Worm (Caenorhabditis elegans) whole organism, young adult: ENCODE results near the gene ZK795.2.

Experiments used
- F23B12.7 ChIP-seq: sonication (generic microtip); optimal IDR thresholded peaks from 2 replicates; lab custom pipeline; 2017; ENCODE audit warnings: missing genetic modification characterization, mild to moderate bottlenecking, missing compliant biosample characterization, antibody characterized with exemption, moderate library complexity; ENCODE audit not compliant: insufficient read depth
- F33H1.4 ChIP-seq: fragments of 200-800 bp; sonication (Bioruptor generic); IDR thresholded peaks from 2 replicates; pipeline ENCODE4 v1.3.6; 2022; ENCODE audit warnings: missing genetic modification reagents, missing genetic modification characterization, missing compliant biosample characterization
- F55B11.4 ChIP-seq: sonication (generic microtip); optimal IDR thresholded peaks from 2 replicates; lab custom pipeline; 2016; ENCODE audit warnings: missing compliant biosample characterization, missing genetic modification characterization, borderline replicate concordance; ENCODE audit not compliant: insufficient read depth
- F57A8.1 ChIP-seq: fragments of 200-800 bp; sonication (Bioruptor generic); optimal IDR thresholded peaks from 2 replicates; lab custom pipeline; 2018; ENCODE audit warnings: mild to moderate bottlenecking, missing genetic modification characterization, moderate library complexity, missing compliant biosample characterization
- K11D2.4 ChIP-seq: fragments of 200-800 bp; sonication (Bioruptor generic); IDR thresholded peaks from 2 replicates; pipeline ENCODE4 v1.3.6; 2022; ENCODE audit warnings: missing genetic modification reagents, missing genetic modification characterization, missing compliant biosample characterization
- T26A5.8 ChIP-seq: sonication (generic microtip); optimal IDR thresholded peaks from 2 replicates; lab custom pipeline; 2016; ENCODE audit warnings: missing genetic modification characterization, missing compliant biosample characterization
- Y56A3A.18 ChIP-seq: fragments of 200-800 bp; sonication (Bioruptor generic); IDR thresholded peaks from 2 replicates; pipeline ENCODE4 v1.3.6; 2022; ENCODE audit warnings: missing genetic modification reagents, missing genetic modification characterization, missing compliant biosample characterization
- Y79H2A.3 ChIP-seq: fragments of 200-800 bp; sonication (Bioruptor generic); conservative IDR thresholded peaks from 2 replicates; pipeline ENCODE4 v1.3.6; 2022; ENCODE audit warnings: missing genetic modification reagents, missing genetic modification characterization, missing compliant biosample characterization
- ZK185.1 ChIP-seq: sonication (generic microtip); optimal IDR thresholded peaks from 2 replicates; lab custom pipeline; 2016; ENCODE audit warnings: mild to moderate bottlenecking, missing genetic modification characterization, missing compliant biosample characterization; ENCODE audit not compliant: poor library complexity, severe bottlenecking
- ama-1 ChIP-seq, 3 experiments: fragments of 150-350 bp in 1 of 3; sonication (generic microtip) in 2 of 3; optimal IDR thresholded peaks; 2 replicates each; lab custom pipeline; 2014 to 2018; ENCODE audit warnings: missing biosample characterization in 2 of 3, missing genetic modification characterization in 2 of 3, missing genetic modification reagents in 2 of 3
- attf-5 ChIP-seq: fragments of 200-800 bp; sonication (Bioruptor generic); optimal IDR thresholded peaks from 2 replicates; lab custom pipeline; 2018; ENCODE audit warnings: mild to moderate bottlenecking, missing genetic modification characterization, missing compliant biosample characterization
- bed-1 ChIP-seq: fragments of 200-800 bp; sonication (Bioruptor generic); IDR thresholded peaks from 2 replicates; pipeline ENCODE4 v1.3.6; 2022; ENCODE audit warnings: missing genetic modification reagents, missing genetic modification characterization, missing compliant biosample characterization
- ccch-3 ChIP-seq: fragments of 200-800 bp; sonication (Bioruptor generic); optimal IDR thresholded peaks from 2 replicates; lab custom pipeline; 2018; ENCODE audit warnings: mild to moderate bottlenecking, missing genetic modification characterization, missing compliant biosample characterization
- ceh-100 ChIP-seq: fragments of 200-800 bp; sonication (Bioruptor generic); IDR thresholded peaks from 2 replicates; pipeline ENCODE4 v1.3.6; 2022; ENCODE audit warnings: missing genetic modification reagents, missing genetic modification characterization, missing compliant biosample characterization
- ceh-40 ChIP-seq: fragments of 200-800 bp; sonication (Bioruptor generic); IDR thresholded peaks from 2 replicates; pipeline ENCODE4 v1.3.6; 2022; ENCODE audit warnings: missing genetic modification characterization, missing compliant biosample characterization
- ceh-58 ChIP-seq: fragments of 200-800 bp; sonication (Bioruptor generic); IDR thresholded peaks from 2 replicates; pipeline ENCODE4 v1.3.6; 2022; ENCODE audit warnings: missing genetic modification characterization, missing compliant biosample characterization
- ceh-79 ChIP-seq: sonication (generic microtip); optimal IDR thresholded peaks from 2 replicates; lab custom pipeline; 2017; ENCODE audit warnings: mild to moderate bottlenecking, missing genetic modification characterization, missing compliant biosample characterization
- ceh-91 ChIP-seq: fragments of 200-800 bp; sonication (Bioruptor generic); IDR thresholded peaks from 2 replicates; pipeline ENCODE4 v1.3.6; 2022; ENCODE audit warnings: missing genetic modification reagents, missing genetic modification characterization, missing compliant biosample characterization
- chd-7 ChIP-seq: sonication (generic microtip); optimal IDR thresholded peaks from 2 replicates; lab custom pipeline; 2016; ENCODE audit warnings: mild to moderate bottlenecking, missing genetic modification characterization, moderate library complexity, missing compliant biosample characterization
- dox-1 ChIP-seq: fragments of 200-800 bp; sonication (Bioruptor generic); IDR thresholded peaks from 2 replicates; pipeline ENCODE4 v1.3.6; 2022; ENCODE audit warnings: missing genetic modification reagents, missing genetic modification characterization, missing compliant biosample characterization
- dpff-1 ChIP-seq: sonication (generic microtip); optimal IDR thresholded peaks from 2 replicates; lab custom pipeline; 2017; ENCODE audit warnings: mild to moderate bottlenecking, missing genetic modification characterization, missing compliant biosample characterization
- efl-1 ChIP-seq: fragments of 150-350 bp; optimal IDR thresholded peaks from 2 replicates; lab custom pipeline; 2014; ENCODE audit warnings: missing biosample characterization, missing genetic modification reagents, missing genetic modification characterization
- egrh-3 ChIP-seq: fragments of 200-800 bp; sonication (Bioruptor generic); IDR thresholded peaks from 2 replicates; pipeline ENCODE4 v1.3.6; 2022; ENCODE audit warnings: missing genetic modification reagents, missing genetic modification characterization, missing compliant biosample characterization
- fkh-3 ChIP-seq: sonication (generic microtip); optimal IDR thresholded peaks from 2 replicates; lab custom pipeline; 2016; ENCODE audit warnings: mild to moderate bottlenecking, missing genetic modification characterization, missing compliant biosample characterization
- hsf-1 ChIP-seq: fragments of 200-800 bp; sonication (Bioruptor generic); IDR thresholded peaks from 2 replicates; pipeline ENCODE4 v1.3.6; 2022; ENCODE audit warnings: missing genetic modification reagents, missing genetic modification characterization, missing compliant biosample characterization
- let-526 ChIP-seq: fragments of 200-800 bp; sonication (Bioruptor generic); IDR thresholded peaks from 2 replicates; pipeline ENCODE4 v1.3.6; 2022; ENCODE audit warnings: missing genetic modification reagents, missing genetic modification characterization, missing compliant biosample characterization
- lin-35 ChIP-seq, 3 experiments: fragments of 150-350 bp in 2 of 3; sonication (generic microtip) in 1 of 3; optimal IDR thresholded peaks; 2 replicates each; lab custom pipeline; 2014 to 2018; ENCODE audit warnings: missing biosample characterization in 3 of 3, missing genetic modification characterization in 3 of 3, missing genetic modification reagents in 3 of 3
- lin-54 ChIP-seq: fragments of 200-800 bp; sonication (Bioruptor generic); optimal IDR thresholded peaks from 2 replicates; lab custom pipeline; 2018; ENCODE audit warnings: mild to moderate bottlenecking, missing genetic modification characterization, missing compliant biosample characterization
- madf-3 ChIP-seq: fragments of 200-800 bp; sonication (Bioruptor generic); IDR thresholded peaks from 2 replicates; pipeline ENCODE4 v1.3.6; 2022; ENCODE audit warnings: missing genetic modification reagents, missing genetic modification characterization, missing compliant biosample characterization
- mel-28 ChIP-seq: sonication (generic microtip); optimal IDR thresholded peaks from 2 replicates; lab custom pipeline; 2016; ENCODE audit warnings: borderline replicate concordance, mild to moderate bottlenecking, missing genetic modification characterization, missing compliant biosample characterization
- mes-4 ChIP-seq: sonication (generic microtip); optimal IDR thresholded peaks from 2 replicates; lab custom pipeline; 2016; ENCODE audit warnings: missing genotype, missing genetic modification characterization, missing compliant biosample characterization
- nfyb-1 ChIP-seq: fragments of 200-800 bp; sonication (Bioruptor generic); IDR thresholded peaks from 2 replicates; pipeline ENCODE4 v1.3.6; 2022; ENCODE audit warnings: missing genetic modification reagents, missing genetic modification characterization, missing compliant biosample characterization
- snpc-1.3 ChIP-seq: sonication (generic microtip); optimal IDR thresholded peaks from 2 replicates; lab custom pipeline; 2017; ENCODE audit warnings: missing genetic modification characterization, mild to moderate bottlenecking, missing compliant biosample characterization, antibody characterized with exemption, moderate library complexity, missing genotype, missing genetic modification reagents; ENCODE audit not compliant: insufficient read depth
- unc-130 ChIP-seq: sonication (generic microtip); optimal IDR thresholded peaks from 2 replicates; lab custom pipeline; 2016; ENCODE audit warnings: missing genetic modification reagents, missing genetic modification characterization, missing compliant biosample characterization
- xnd-1 ChIP-seq: sonication (generic microtip); optimal IDR thresholded peaks from 2 replicates; lab custom pipeline; 2016; ENCODE audit warnings: missing genotype, missing genetic modification reagents, missing genetic modification characterization, missing compliant biosample characterization
- ztf-22 ChIP-seq: fragments of 200-800 bp; sonication (Bioruptor generic); optimal IDR thresholded peaks from 2 replicates; lab custom pipeline; 2018; ENCODE audit warnings: mild to moderate bottlenecking, missing genetic modification characterization, moderate library complexity, missing compliant biosample characterization
- ztf-25 ChIP-seq: fragments of 200-800 bp; sonication (Bioruptor generic); IDR thresholded peaks from 2 replicates; pipeline ENCODE4 v1.3.6; 2022; ENCODE audit warnings: missing genetic modification reagents, missing genetic modification characterization, missing compliant biosample characterization
- ztf-3 ChIP-seq: fragments of 200-800 bp; sonication (Bioruptor generic); optimal IDR thresholded peaks from 2 replicates; lab custom pipeline; 2018; ENCODE audit warnings: mild to moderate bottlenecking, missing genetic modification characterization, missing compliant biosample characterization

ZK795.2 gene

ce11 chrIV:12574265-12574664 lies 15.5 kb upstream of the ZK795.2 start:
- TF ChIP-seq hsf-1 (GFP tag; lab: Robert Waterston, UW), result no peak
- no peak for TF ChIP-seq dpff-1
- no peak for TF ChIP-seq Y79H2A.3 (GFP tag; lab: Robert Waterston, UW)
- no peak for TF ChIP-seq F57A8.1 (GFP tag; lab: Kevin White, UChicago)
- TF ChIP-seq ztf-22, result no peak
- TF ChIP-seq egrh-3 (GFP tag; lab: Robert Waterston, UW), result no peak
- no peak for TF ChIP-seq xnd-1 (tag; lab: Kevin White, UChicago)
- no peak for TF ChIP-seq F55B11.4 (tag; lab: Kevin White, UChicago)
- no peak for TF ChIP-seq lin-54 (GFP tag; lab: Kevin White, UChicago)
- no peak for TF ChIP-seq attf-5
- TF ChIP-seq nfyb-1 (GFP tag; lab: Robert Waterston, UW), result no peak
- no peak for TF ChIP-seq ccch-3
- TF ChIP-seq efl-1 (GFP tag; lab: Kevin White, UChicago), result no peak
- TF ChIP-seq madf-3 (GFP tag; lab: Robert Waterston, UW), result no peak
- no peak for TF ChIP-seq let-526 (GFP tag; lab: Robert Waterston, UW)
- no peak for TF ChIP-seq ZK185.1 (tag; lab: Kevin White, UChicago)
- no peak for TF ChIP-seq ceh-100 (GFP tag; lab: Robert Waterston, UW)
- no peak for TF ChIP-seq lin-35 (GFP tag; optimal IDR thresholded peaks at IDR 0.05; lab: Kevin White, UChicago)

ce11 chrIV:12573068-12573467 lies 14.3 kb upstream of the ZK795.2 start, which contains the start of gene K08E7.5:
K08E7.5 (plus strand) TSS chrIV:12573368.
- TF ChIP-seq unc-130 (GFP tag; lab: Kevin White, UChicago) (no peak), ccch-3 (no peak), chd-7 (no peak), fkh-3 (tag; lab: Kevin White, UChicago) (no peak), K11D2.4 (GFP tag; lab: Robert Waterston, UW) (no peak), ceh-58 (GFP tag; lab: Robert Waterston, UW) (no peak), Y56A3A.18 (no peak), ceh-79 (tag; lab: Kevin White, UChicago) (no peak)

ce11 chrIV:12571047-12571446 lies 12.3 kb upstream of the ZK795.2 start, which contains the start of gene K08E7.4:
K08E7.4 (minus strand) TSS chrIV:12571147.
- TF ChIP-seq F57A8.1 (GFP tag; lab: Kevin White, UChicago) (no peak), ceh-91 (no peak), ztf-3 (GFP tag; lab: Kevin White, UChicago) (no peak), T26A5.8 (no peak), mel-28 (tag; lab: Kevin White, UChicago) (no peak), F33H1.4 (GFP tag; lab: Robert Waterston, UW) (no peak), dox-1 (GFP tag; lab: Robert Waterston, UW) (no peak), F23B12.7 (tag; lab: Kevin White, UChicago) (no peak), bed-1 (no peak), snpc-1.3 (tag; lab: Kevin White, UChicago) (no peak), ama-1 (optimal IDR thresholded peaks at IDR 0.05; lab: Kevin White, UChicago) (no peak), ama-1 (GFP tag; optimal IDR thresholded peaks at IDR 0.05; lab: Kevin White, UChicago) (no peak), ztf-25 (no peak), ceh-40 (GFP tag; lab: Robert Waterston, UW) (no peak), F55B11.4 (tag; lab: Kevin White, UChicago) (no peak), unc-130 (GFP tag; lab: Kevin White, UChicago) (no peak), mes-4 (tag; lab: Kevin White, UChicago) (no peak)
- TF ChIP-seq, all 124 proteins: peak for 0
